Worm (Caenorhabditis elegans): ENCODE measurements around the gene nhr-282.
"Not testable (repeated sequence)": the region's sequence is repeated elsewhere in the genome, so short reads cannot be mapped to it uniquely, and the experiment has no call there.

Gene nhr-282

ce11 chrV:15792409-15792808, 19.7 kb upstream of the nhr-282 start, which contains the start of gene T26E4.4:
Gene T26E4.4 (minus strand): TSS chrV:15792509.
- no peak for TF ChIP-seq unc-86 (tag; optimal IDR thresholded peaks at IDR 0.05)
- TF ChIP-seq ceh-14 (tag; optimal IDR thresholded peaks at IDR 0.05): no peak
- TF ChIP-seq ceh-24 (tag; optimal IDR thresholded peaks at IDR 0.05): no peak
- no peak for TF ChIP-seq nfya-1 (tag; optimal IDR thresholded peaks at IDR 0.05)
- TF ChIP-seq nhr-11 (tag; optimal IDR thresholded peaks at IDR 0.05): no peak
- no peak for TF ChIP-seq ztf-16 (tag; optimal IDR thresholded peaks at IDR 0.05)
- no peak for TF ChIP-seq madf-2 (tag; optimal IDR thresholded peaks at IDR 0.05)
- no peak for TF ChIP-seq lin-11 (tag; optimal IDR thresholded peaks at IDR 0.05)
- TF ChIP-seq sox-4 (tag; optimal IDR thresholded peaks at IDR 0.05): no peak
- TF ChIP-seq elt-2 (tag; optimal IDR thresholded peaks at IDR 0.05): no peak
- TF ChIP-seq tbx-7 (tag; optimal IDR thresholded peaks at IDR 0.05): no peak
- no peak for TF ChIP-seq pros-1 (tag; optimal IDR thresholded peaks at IDR 0.05)
- no peak for TF ChIP-seq K09A11.1 (tag; optimal IDR thresholded peaks at IDR 0.05; ENCODE audit: insufficient read depth)
- TF ChIP-seq ceh-48 (tag; optimal IDR thresholded peaks at IDR 0.05): no peak

ce11 chrV:15793270-15793669, 18.8 kb upstream of the nhr-282 start, which contains the start of gene T26E4.7:
Gene T26E4.7 (plus strand): TSS chrV:15793570.
- no peak for TF ChIP-seq hlh-8 (tag; optimal IDR thresholded peaks at IDR 0.05)
- no peak for TF ChIP-seq lin-11 (tag; optimal IDR thresholded peaks at IDR 0.05)
- TF ChIP-seq fax-1 (tag; optimal IDR thresholded peaks at IDR 0.05): no peak

- TF ChIP-seq lin-11 (tag; optimal IDR thresholded peaks at IDR 0.05): no peak
- TF ChIP-seq ceh-45 (GFP tag; IDR thresholded peaks at IDR 0.05): no peak
- TF ChIP-seq elt-4 (tag; optimal IDR thresholded peaks at IDR 0.05): no peak
- no peak for TF ChIP-seq unc-86 (tag; optimal IDR thresholded peaks at IDR 0.05)
- no peak for TF ChIP-seq ahr-1 (tag; optimal IDR thresholded peaks at IDR 0.05)
- TF ChIP-seq madf-2 (tag; optimal IDR thresholded peaks at IDR 0.05): no peak
- TF ChIP-seq ceh-30 (tag; optimal IDR thresholded peaks at IDR 0.05): no peak
- TF ChIP-seq hlh-6 (tag; optimal IDR thresholded peaks at IDR 0.05): no peak
- TF ChIP-seq ceh-22 (tag; optimal IDR thresholded peaks at IDR 0.05): no peak
- TF ChIP-seq eyg-1 (tag; optimal IDR thresholded peaks at IDR 0.05): no peak
- TF ChIP-seq ama-1 (optimal IDR thresholded peaks at IDR 0.05): no peak
- no peak for TF ChIP-seq ref-2 (tag; optimal IDR thresholded peaks at IDR 0.05)
Measured at ce11 chrV:15796087-15796486, 16.0 kb upstream of the nhr-282 start, which contains the start of gene nhr-223. Gene nhr-223 (plus strand): TSS chrV:15796387.

ce11 chrV:15798108-15798507, 14.0 kb upstream of the nhr-282 start, which contains the start of gene T26E4.10:
Gene T26E4.10 (minus strand): TSS chrV:15798208.
- TF ChIP-seq pag-3 (tag; optimal IDR thresholded peaks at IDR 0.05; ENCODE audit: borderline replicate concordance) (no peak), nfya-1 (tag; optimal IDR thresholded peaks at IDR 0.05) (no peak), fkh-10 (GFP tag; optimal IDR thresholded peaks at IDR 0.05) (no peak), nhr-11 (tag; optimal IDR thresholded peaks at IDR 0.05) (no peak), ceh-48 (tag; optimal IDR thresholded peaks at IDR 0.05) (no peak)

ce11 chrV:15802623-15803022, 9.5 kb upstream of the nhr-282 start, which contains the start of gene T26E4.9:
Gene T26E4.9 (minus strand): TSS chrV:15802723.
- TF ChIP-seq C08G9.2, nhr-232, lim-6 (tag; optimal IDR thresholded peaks at IDR 0.05): not testable (repeated sequence)

ce11 chrV:15803079-15803478, 9.0 kb upstream of the nhr-282 start, which contains the start of gene srd-27:
Gene srd-27 (plus strand): TSS chrV:15803379.
- not testable (repeated sequence) for TF ChIP-seq unc-3 (GFP tag; conservative IDR thresholded peaks at IDR 0.05); unc-3 (tag; optimal IDR thresholded peaks at IDR 0.05); ceh-22 (tag; optimal IDR thresholded peaks at IDR 0.05); C38D4.7 (GFP tag; optimal IDR thresholded peaks at IDR 0.05)
